Fruit fly (Drosophila melanogaster) whole organism, embryonic: ENCODE data around the gene CG32425.
A peak's percentile ranks its signal among the peaks of the same experiment; 100 is the strongest.

ENCODE experiments used
- ATbp ChIP-seq: fragments of 200-800 bp; sonication (Bioruptor generic); optimal IDR thresholded peaks from 2 replicates; lab custom pipeline; 2017; ENCODE audit warnings: missing biosample characterization, mild to moderate bottlenecking, missing genetic modification characterization, missing genetic modification reagents
- Aef1 ChIP-seq: fragments of 200-800 bp; sonication (Bioruptor generic); IDR thresholded peaks from 3 replicates; pipeline ENCODE4 v1.3.6; 2022; ENCODE audit warnings: missing biosample characterization, missing genetic modification characterization
- CG10366 ChIP-seq: fragments of 200-800 bp; sonication (Bioruptor generic); IDR thresholded peaks from 2 replicates; pipeline ENCODE4 v1.3.6; 2022; ENCODE audit warnings: missing biosample characterization, missing genetic modification characterization
- CG11398 ChIP-seq: fragments of 200-800 bp; sonication (Bioruptor generic); optimal IDR thresholded peaks from 2 replicates; lab custom pipeline; 2016; ENCODE audit warnings: missing biosample characterization, missing genetic modification characterization
- CG11456 ChIP-seq: fragments of 200-800 bp; sonication (Bioruptor generic); IDR thresholded peaks from 3 replicates; pipeline ENCODE4 v1.3.6; 2022; ENCODE audit warnings: missing biosample characterization, missing genetic modification characterization
- CG12236 ChIP-seq: fragments of 200-800 bp; sonication (Bioruptor generic); optimal IDR thresholded peaks from 2 replicates; lab custom pipeline; 2016; ENCODE audit warnings: missing biosample characterization, missing genetic modification characterization
- CG13424 ChIP-seq: fragments of 200-800 bp; sonication (Bioruptor generic); optimal IDR thresholded peaks from 2 replicates; lab custom pipeline; 2019; ENCODE audit warnings: missing biosample characterization, mild to moderate bottlenecking, missing genetic modification characterization, moderate library complexity
- CG1602 ChIP-seq: fragments of 200-800 bp; sonication (Bioruptor generic); optimal IDR thresholded peaks from 3 replicates; lab custom pipeline; 2016; ENCODE audit warnings: missing biosample characterization, missing genetic modification characterization
- CG16815 ChIP-seq: fragments of 200-800 bp; sonication (Bioruptor generic); optimal IDR thresholded peaks from 3 replicates; lab custom pipeline; 2017; ENCODE audit warnings: missing biosample characterization, mild to moderate bottlenecking, missing genetic modification characterization
- CG17361 ChIP-seq: fragments of 200-800 bp; sonication (Bioruptor generic); IDR thresholded peaks from 3 replicates; pipeline ENCODE4 v1.3.6; 2022; ENCODE audit warnings: missing biosample characterization, missing genetic modification characterization
- CG17612 ChIP-seq: fragments of 200-800 bp; sonication (Bioruptor generic); IDR thresholded peaks from 2 replicates; pipeline ENCODE4 v1.3.6; 2022; ENCODE audit warnings: missing biosample characterization, missing genetic modification characterization
- CG18764 ChIP-seq: fragments of 200-800 bp; sonication (Bioruptor generic); optimal IDR thresholded peaks from 3 replicates; lab custom pipeline; 2016; ENCODE audit warnings: missing biosample characterization, missing genetic modification characterization
- CG4404 ChIP-seq: fragments of 200-800 bp; sonication (Bioruptor generic); IDR thresholded peaks from 2 replicates; pipeline ENCODE4 v1.3.6; 2022; ENCODE audit warnings: missing biosample characterization, missing genetic modification characterization
- CG4424 ChIP-seq: fragments of 200-800 bp; sonication (Bioruptor generic); optimal IDR thresholded peaks from 3 replicates; lab custom pipeline; 2016; ENCODE audit warnings: missing biosample characterization, missing genetic modification characterization
- CG7786 ChIP-seq: fragments of 200-800 bp; sonication (Bioruptor generic); optimal IDR thresholded peaks from 2 replicates; lab custom pipeline; 2016; ENCODE audit warnings: missing biosample characterization, missing genetic modification characterization
- CG7928 ChIP-seq: fragments of 200-800 bp; sonication (Bioruptor generic); optimal IDR thresholded peaks from 2 replicates; lab custom pipeline; 2017; ENCODE audit warnings: missing biosample characterization, mild to moderate bottlenecking, missing genetic modification characterization
- CG8290 ChIP-seq, 3 experiments: fragments of 200-800 bp; sonication (Bioruptor generic); optimal IDR thresholded peaks; 2 replicates each; lab custom pipeline; 2016 to 2019; ENCODE audit warnings: missing biosample characterization in 3 of 3, missing genetic modification characterization in 3 of 3, mild to moderate bottlenecking in 2 of 3, moderate library complexity in 1 of 3
- CG9437 ChIP-seq: fragments of 200-800 bp; sonication (Bioruptor generic); optimal IDR thresholded peaks from 2 replicates; lab custom pipeline; 2018; ENCODE audit warnings: missing biosample characterization, mild to moderate bottlenecking, missing genetic modification characterization
- CG9727 ChIP-seq: fragments of 200-800 bp; sonication (Bioruptor generic); optimal IDR thresholded peaks from 3 replicates; lab custom pipeline; 2017; ENCODE audit warnings: missing biosample characterization, mild to moderate bottlenecking, missing genetic modification characterization
- CG9932 ChIP-seq: fragments of 200-800 bp; sonication (Bioruptor generic); IDR thresholded peaks from 2 replicates; pipeline ENCODE4 v1.3.6; 2022; ENCODE audit warnings: missing biosample characterization, missing genetic modification characterization
- D19B ChIP-seq: fragments of 200-800 bp; sonication (Bioruptor generic); optimal IDR thresholded peaks from 2 replicates; lab custom pipeline; 2017; ENCODE audit warnings: missing biosample characterization, mild to moderate bottlenecking, missing genetic modification characterization
- Dbx ChIP-seq: fragments of 200-800 bp; sonication (Bioruptor generic); IDR thresholded peaks from 3 replicates; pipeline ENCODE4 v1.3.6; 2022; ENCODE audit warnings: missing biosample characterization, missing genetic modification characterization
- Fer1 ChIP-seq: fragments of 200-800 bp; sonication (Bioruptor generic); optimal IDR thresholded peaks from 2 replicates; lab custom pipeline; 2017; ENCODE audit warnings: missing biosample characterization, mild to moderate bottlenecking, missing genetic modification characterization
- HLH4C ChIP-seq: fragments of 200-800 bp; sonication (Bioruptor generic); IDR thresholded peaks from 3 replicates; pipeline ENCODE4 v1.3.6; 2022; ENCODE audit warnings: missing biosample characterization, missing genetic modification characterization; ENCODE audit not compliant: partially characterized antibody
- Kr ChIP-seq: fragments of 200-800 bp; sonication (Bioruptor generic); optimal IDR thresholded peaks from 2 replicates; lab custom pipeline; 2017; ENCODE audit warnings: missing biosample characterization, mild to moderate bottlenecking, missing genetic modification characterization
- Mad ChIP-seq: fragments of 200-800 bp; sonication (Bioruptor generic); optimal IDR thresholded peaks from 2 replicates; lab custom pipeline; 2016; ENCODE audit warnings: missing biosample characterization, missing genetic modification characterization
- Myb ChIP-seq: fragments of 200-800 bp; sonication (Bioruptor generic); optimal IDR thresholded peaks from 2 replicates; lab custom pipeline; 2016; ENCODE audit warnings: missing biosample characterization, missing genetic modification characterization
- PHDP ChIP-seq: fragments of 200-800 bp; sonication (Bioruptor generic); optimal IDR thresholded peaks from 3 replicates; lab custom pipeline; 2018; ENCODE audit warnings: missing biosample characterization, mild to moderate bottlenecking, missing genetic modification characterization, moderate library complexity
- Ravus ChIP-seq: fragments of 200-800 bp; sonication (Bioruptor generic); IDR thresholded peaks from 2 replicates; pipeline ENCODE4 v1.3.6; 2022; ENCODE audit warnings: missing biosample characterization, missing genetic modification characterization
- Sox100B ChIP-seq: fragments of 200-800 bp; sonication (Bioruptor generic); optimal IDR thresholded peaks from 3 replicates; lab custom pipeline; 2018; ENCODE audit warnings: missing biosample characterization, mild to moderate bottlenecking, missing genetic modification characterization
- Spps ChIP-seq: fragments of 200-800 bp; sonication (Bioruptor generic); optimal IDR thresholded peaks from 2 replicates; lab custom pipeline; 2018; ENCODE audit warnings: missing biosample characterization, mild to moderate bottlenecking, missing genetic modification characterization
- Tbp ChIP-seq: fragments of >200 bp; optimal IDR thresholded peaks from 2 replicates; lab custom pipeline; 2018; ENCODE audit warnings: missing biosample characterization, missing genetic modification characterization
- ac ChIP-seq: fragments of 200-800 bp; sonication (Bioruptor generic); optimal IDR thresholded peaks from 3 replicates; lab custom pipeline; 2017; ENCODE audit warnings: missing biosample characterization, mild to moderate bottlenecking, missing genetic modification characterization
- al ChIP-seq: fragments of 200-800 bp; sonication (Bioruptor generic); IDR thresholded peaks from 2 replicates; pipeline ENCODE4 v1.3.6; 2022; ENCODE audit warnings: missing biosample characterization, missing genetic modification characterization
- br ChIP-seq: fragments of >200 bp; optimal IDR thresholded peaks from 2 replicates; lab custom pipeline; 2017
- cad ChIP-seq: fragments of >200 bp; optimal IDR thresholded peaks from 2 replicates; lab custom pipeline; 2017; ENCODE audit warnings: missing biosample characterization, missing genetic modification characterization
- chif ChIP-seq, 2 experiments: fragments of 200-800 bp; sonication (Bioruptor generic); optimal IDR thresholded peaks; 3 replicates each; lab custom pipeline; 2016; ENCODE audit warnings: missing biosample characterization in 2 of 2, missing genetic modification characterization in 2 of 2
- crc ChIP-seq: fragments of 200-800 bp; sonication (Bioruptor generic); optimal IDR thresholded peaks from 2 replicates; lab custom pipeline; 2016; ENCODE audit warnings: missing biosample characterization, missing genetic modification characterization
- croc ChIP-seq: fragments of 200-800 bp; sonication (Bioruptor generic); conservative IDR thresholded peaks from 3 replicates; pipeline ENCODE4 v1.3.6; 2022; ENCODE audit warnings: missing biosample characterization, missing genetic modification characterization
- crol ChIP-seq: fragments of 200-800 bp; sonication (Bioruptor generic); IDR thresholded peaks from 2 replicates; pipeline ENCODE4 v1.3.6; 2022; ENCODE audit warnings: missing biosample characterization, missing genetic modification characterization
- dati ChIP-seq: fragments of 200-800 bp; sonication (Bioruptor generic); IDR thresholded peaks from 2 replicates; pipeline ENCODE4 v1.3.6; 2022; ENCODE audit warnings: missing biosample characterization, missing genetic modification characterization
- h ChIP-seq: fragments of >200 bp; optimal IDR thresholded peaks from 2 replicates; lab custom pipeline; 2017
- ham ChIP-seq: fragments of 200-800 bp; sonication (Bioruptor generic); IDR thresholded peaks from 2 replicates; pipeline ENCODE4 v1.3.6; 2022; ENCODE audit warnings: missing biosample characterization, missing genetic modification characterization
- lmd ChIP-seq: fragments of 200-800 bp; sonication (Bioruptor generic); IDR thresholded peaks from 2 replicates; pipeline ENCODE4 v1.3.6; 2022; ENCODE audit warnings: missing biosample characterization, missing genetic modification characterization
- nmo ChIP-seq: fragments of 200-800 bp; sonication (Bioruptor generic); optimal IDR thresholded peaks from 2 replicates; lab custom pipeline; 2018; ENCODE audit warnings: missing biosample characterization, mild to moderate bottlenecking, missing genetic modification characterization, moderate library complexity
- p53 ChIP-seq: fragments of 200-800 bp; sonication (Bioruptor generic); optimal IDR thresholded peaks from 2 replicates; lab custom pipeline; 2016; ENCODE audit warnings: missing biosample characterization, missing genetic modification characterization
- pita ChIP-seq: fragments of 200-800 bp; sonication (Bioruptor generic); optimal IDR thresholded peaks from 2 replicates; lab custom pipeline; 2017; ENCODE audit warnings: missing biosample characterization, mild to moderate bottlenecking, missing genetic modification characterization
- ranshi ChIP-seq: fragments of 200-800 bp; sonication (Bioruptor generic); IDR thresholded peaks from 2 replicates; pipeline ENCODE4 v1.3.6; 2022; ENCODE audit warnings: missing biosample characterization, missing genetic modification characterization
- sd ChIP-seq: fragments of 200-800 bp; sonication (Bioruptor generic); optimal IDR thresholded peaks from 3 replicates; lab custom pipeline; 2018; ENCODE audit warnings: missing biosample characterization, mild to moderate bottlenecking, missing genetic modification characterization, moderate library complexity
- seq ChIP-seq: fragments of 200-800 bp; sonication (Bioruptor generic); IDR thresholded peaks from 2 replicates; pipeline ENCODE4 v1.3.6; 2022; ENCODE audit warnings: missing biosample characterization, missing genetic modification characterization
- vnd ChIP-seq: fragments of 200-800 bp; sonication (Bioruptor generic); IDR thresholded peaks from 3 replicates; pipeline ENCODE4 v1.3.6; 2022; ENCODE audit warnings: missing biosample characterization, missing genetic modification characterization; ENCODE audit not compliant: partially characterized antibody

The CG32425 gene

DNA sequence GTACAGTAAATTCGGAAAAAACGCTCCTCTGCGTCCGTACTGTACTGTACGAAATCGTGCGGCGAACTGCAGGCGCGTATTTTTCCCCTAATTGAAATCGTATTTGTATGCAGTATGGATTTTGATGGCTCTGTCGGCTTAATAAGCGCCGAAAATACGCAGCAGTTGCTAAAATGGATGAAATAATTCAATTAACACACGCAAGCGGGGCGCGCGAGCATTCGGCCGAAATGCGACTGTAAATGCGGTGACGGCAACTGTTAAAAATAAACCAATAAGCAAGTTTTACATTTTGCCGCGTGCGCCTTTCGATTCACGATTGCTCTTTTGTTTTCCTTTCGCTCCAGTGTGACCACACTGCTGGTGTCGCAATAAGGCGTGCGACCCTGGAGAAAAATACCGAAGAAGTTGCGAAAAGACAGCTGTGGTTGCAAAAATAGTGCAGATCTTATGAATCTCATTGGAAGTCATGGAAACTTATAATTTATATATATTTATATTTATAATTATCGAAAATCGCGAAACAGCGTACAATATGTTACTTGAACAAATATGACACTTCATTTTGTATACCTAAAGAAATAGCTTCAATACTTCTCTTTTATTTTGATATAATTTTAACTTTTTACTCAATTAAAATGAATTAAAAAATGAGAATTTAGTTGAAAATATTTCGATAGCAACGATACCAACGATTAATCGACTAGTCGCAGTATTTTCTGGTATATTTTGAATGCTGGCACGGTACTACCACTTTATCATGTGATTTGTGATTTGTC lies 23.9 kb upstream of the CG32425 start, which contains the start of the genes CG32428 and CG5969 (continued):
- TF ChIP-seq Spps (tag; lab: Kevin White, UChicago) = no peak
- TF ChIP-seq Ravus (GFP tag; lab: Robert Waterston, UW) = peak; percentile 13
- TF ChIP-seq PHDP (tag; lab: Kevin White, UChicago) = peak; percentile 64
- peak; percentile 12; the same call in 1 of the 2 replicates for TF ChIP-seq CG4404
- peak; percentile 33 for TF ChIP-seq CG7928
- no peak for TF ChIP-seq Tbp (GFP tag; lab: Kevin White, UChicago)
- TF ChIP-seq D19B (GFP tag; lab: Kevin White, UChicago) = peak; percentile 24
- no peak for TF ChIP-seq Kr (GFP tag; lab: Kevin White, UChicago)
- no peak for TF ChIP-seq ac (GFP tag; lab: Kevin White, UChicago)
- no peak for TF ChIP-seq dati (GFP tag; lab: Robert Waterston, UW)
- no peak for TF ChIP-seq ham (GFP tag; lab: Robert Waterston, UW)
- 0 out of 3 replicates have a peak, but pooled peaks have one; percentile 8 for TF ChIP-seq HLH4C (GFP tag; lab: Robert Waterston, UW)
- TF ChIP-seq pita (GFP tag; lab: Kevin White, UChicago) = no peak
- TF ChIP-seq Aef1 = peak; percentile 68
- TF ChIP-seq crol (GFP tag; lab: Robert Waterston, UW) = no peak
- peak; percentile 52 for TF ChIP-seq Sox100B
- TF ChIP-seq CG4424 (GFP tag; lab: Kevin White, UChicago) = peak; percentile 37
- no peak for TF ChIP-seq vnd (GFP tag; lab: Robert Waterston, UW)
- TF ChIP-seq CG18764 (GFP tag; lab: Kevin White, UChicago) = peak; percentile 13
- peak; percentile 70 for TF ChIP-seq CG9727 (GFP tag; lab: Kevin White, UChicago)
- no peak for TF ChIP-seq CG7786
- peak; percentile 11 for TF ChIP-seq CG9437 (GFP tag; lab: Kevin White, UChicago)
- no peak for TF ChIP-seq crc
- TF ChIP-seq seq (GFP tag; lab: Robert Waterston, UW) = no peak
- TF ChIP-seq br (lab: Kevin White, UChicago) = no peak
- no peak for TF ChIP-seq cad (GFP tag; lab: Kevin White, UChicago)
- TF ChIP-seq Mad = no peak
- no peak for TF ChIP-seq chif (GFP tag; optimal IDR thresholded peaks at IDR 0.05; lab: Kevin White, UChicago)
- TF ChIP-seq CG13424 (tag; lab: Kevin White, UChicago) = peak; percentile 70
- TF ChIP-seq al (GFP tag; lab: Robert Waterston, UW) = peak; percentile 69
- no peak for TF ChIP-seq CG8290 (GFP tag; optimal IDR thresholded peaks at IDR 0.05; lab: Kevin White, UChicago)
- TF ChIP-seq CG8290 (tag; optimal IDR thresholded peaks at IDR 0.05; lab: Kevin White, UChicago) = peak in 1 of 2 experiments; percentile 58
- peak; percentile 80; the same call in 2 of the 3 replicates for TF ChIP-seq CG17361 (GFP tag; lab: Robert Waterston, UW)
- no peak for TF ChIP-seq p53 (GFP tag; lab: Kevin White, UChicago)
- TF ChIP-seq ATbp (GFP tag; lab: Kevin White, UChicago) = no peak
- TF ChIP-seq Fer1 (GFP tag; lab: Kevin White, UChicago) = peak; percentile 3
- peak; percentile 64 for TF ChIP-seq lmd (GFP tag; lab: Robert Waterston, UW)
- TF ChIP-seq CG17612 = no peak
- peak; percentile 61 for TF ChIP-seq CG10366
- TF ChIP-seq nmo = peak; percentile 74
- TF ChIP-seq CG12236 (GFP tag; lab: Kevin White, UChicago) = no peak
- TF ChIP-seq Myb = no peak
- peak; percentile 69 for TF ChIP-seq sd (tag; lab: Kevin White, UChicago)
- TF ChIP-seq Dbx (GFP tag; lab: Robert Waterston, UW) = peak; percentile 73; the same call in 2 of the 3 replicates
- no peak for TF ChIP-seq h
- peak; percentile 71 for TF ChIP-seq CG11456 (GFP tag; lab: Robert Waterston, UW)
- TF ChIP-seq ranshi (GFP tag; lab: Robert Waterston, UW) = peak; percentile 57
- peak; percentile 23 for TF ChIP-seq CG16815 (GFP tag; lab: Kevin White, UChicago)
- TF ChIP-seq croc = 0 out of 3 replicates have a peak, but pooled peaks have one; percentile 21
- peak; percentile 28 for TF ChIP-seq CG1602
- TF ChIP-seq CG9932 (GFP tag; lab: Robert Waterston, UW) = peak; percentile 80
- TF ChIP-seq CG11398 (GFP tag; lab: Kevin White, UChicago) = no peak
